Worm (Caenorhabditis elegans) whole organism, L2 larva: ENCODE data around the gene ccd-5.

ENCODE experiments used
- F13H6.1 ChIP-seq: sonication (generic microtip); optimal IDR thresholded peaks from 2 replicates; lab custom pipeline; 2016; ENCODE audit warnings: missing genetic modification characterization, missing compliant biosample characterization
- R02D3.7 ChIP-seq: fragments of 150-350 bp; optimal IDR thresholded peaks from 2 replicates; lab custom pipeline; 2014; ENCODE audit warnings: missing biosample characterization, missing genetic modification characterization
- Y55F3AM.14 ChIP-seq: fragments of 200-800 bp; sonication (Bioruptor generic); optimal IDR thresholded peaks from 2 replicates; lab custom pipeline; 2018; ENCODE audit warnings: mild to moderate bottlenecking, missing genetic modification characterization, missing compliant biosample characterization
- alr-1 ChIP-seq: fragments of 150-350 bp; optimal IDR thresholded peaks from 2 replicates; lab custom pipeline; 2014; ENCODE audit warnings: missing biosample characterization, missing genetic modification characterization
- aly-2 ChIP-seq: fragments of 150-350 bp; optimal IDR thresholded peaks from 2 replicates; lab custom pipeline; 2014; ENCODE audit warnings: missing biosample characterization, missing genetic modification characterization
- ama-1 ChIP-seq: fragments of 150-350 bp; optimal IDR thresholded peaks from 2 replicates; lab custom pipeline; 2018; ENCODE audit warnings: inconsistent platforms
- ceh-82 ChIP-seq: fragments of 150-350 bp; optimal IDR thresholded peaks from 2 replicates; lab custom pipeline; 2014; ENCODE audit warnings: missing biosample characterization, missing genetic modification characterization
- crh-2 ChIP-seq: sonication (generic microtip); optimal IDR thresholded peaks from 2 replicates; lab custom pipeline; 2017; ENCODE audit warnings: missing biosample characterization, missing genetic modification characterization
- egl-27 ChIP-seq: sonication (generic microtip); optimal IDR thresholded peaks from 3 replicates; lab custom pipeline; 2017; ENCODE audit warnings: missing biosample characterization, missing genetic modification reagents, missing genetic modification characterization
- elt-1 ChIP-seq: fragments of 150-350 bp; optimal IDR thresholded peaks from 2 replicates; lab custom pipeline; 2014; ENCODE audit warnings: missing biosample characterization, missing genetic modification characterization
- elt-3 ChIP-seq: sonication (generic microtip); optimal IDR thresholded peaks from 2 replicates; lab custom pipeline; 2017; ENCODE audit warnings: missing biosample characterization, missing genetic modification characterization
- fos-1 ChIP-seq: fragments of 150-350 bp; optimal IDR thresholded peaks from 2 replicates; lab custom pipeline; 2014; ENCODE audit warnings: missing biosample characterization, missing genetic modification characterization
- gmeb-1 ChIP-seq: fragments of 150-350 bp; optimal IDR thresholded peaks from 2 replicates; lab custom pipeline; 2014; ENCODE audit warnings: missing biosample characterization, missing genetic modification characterization
- lin-13 ChIP-seq: fragments of 150-350 bp; optimal IDR thresholded peaks from 2 replicates; lab custom pipeline; 2014; ENCODE audit warnings: missing biosample characterization, missing genetic modification reagents, missing genetic modification characterization
- lin-39 ChIP-seq: fragments of 150-350 bp; optimal IDR thresholded peaks from 2 replicates; lab custom pipeline; 2014; ENCODE audit warnings: missing biosample characterization, missing genetic modification reagents, missing genetic modification characterization
- lsy-2 ChIP-seq, 2 experiments: fragments of 150-350 bp in 1 of 2; sonication (generic microtip) in 1 of 2; optimal IDR thresholded peaks; 2 replicates each; lab custom pipeline; 2014 to 2017; ENCODE audit warnings: missing biosample characterization in 2 of 2, missing genetic modification characterization in 2 of 2
- mbf-1 ChIP-seq: sonication (generic microtip); optimal IDR thresholded peaks from 2 replicates; lab custom pipeline; 2017; ENCODE audit warnings: missing biosample characterization, missing genetic modification characterization
- mdl-1 ChIP-seq, 2 experiments: fragments of 150-350 bp in 1 of 2; sonication (generic microtip) in 1 of 2; optimal IDR thresholded peaks; 2 replicates each; lab custom pipeline; 2017; ENCODE audit warnings: missing biosample characterization in 2 of 2, missing genetic modification characterization in 2 of 2
- nhr-129 ChIP-seq: fragments of 150-350 bp; optimal IDR thresholded peaks from 2 replicates; lab custom pipeline; 2014; ENCODE audit warnings: missing biosample characterization, missing genetic modification characterization
- nhr-21 ChIP-seq: fragments of 150-350 bp; optimal IDR thresholded peaks from 2 replicates; lab custom pipeline; 2014; ENCODE audit warnings: missing biosample characterization, missing genetic modification characterization
- nhr-23 ChIP-seq: fragments of 150-350 bp; optimal IDR thresholded peaks from 2 replicates; lab custom pipeline; 2014; ENCODE audit warnings: missing biosample characterization, missing genetic modification reagents, missing genetic modification characterization
- nhr-25 ChIP-seq: fragments of 150-350 bp; sonication (generic microtip); optimal IDR thresholded peaks from 3 replicates; lab custom pipeline; 2014; ENCODE audit warnings: missing biosample characterization, missing genetic modification characterization
- nhr-6 ChIP-seq: fragments of 150-350 bp; optimal IDR thresholded peaks from 2 replicates; lab custom pipeline; 2014; ENCODE audit warnings: missing biosample characterization, missing genetic modification characterization
- sem-4 ChIP-seq: fragments of 150-350 bp; optimal IDR thresholded peaks from 2 replicates; lab custom pipeline; 2014; ENCODE audit warnings: missing biosample characterization, missing genetic modification reagents, missing genetic modification characterization
- skn-1 ChIP-seq: sonication (generic microtip); optimal IDR thresholded peaks from 2 replicates; lab custom pipeline; 2017; ENCODE audit warnings: missing biosample characterization, missing genetic modification characterization
- sma-9 ChIP-seq, 2 experiments: fragments of 150-350 bp in 1 of 2; sonication (generic microtip) in 1 of 2; optimal IDR thresholded peaks; 2 replicates each; lab custom pipeline; 2014 to 2016; ENCODE audit warnings: missing genetic modification characterization in 2 of 2, mild to moderate bottlenecking in 1 of 2, missing biosample characterization in 1 of 2, missing compliant biosample characterization in 1 of 2, missing genetic modification reagents in 1 of 2, moderate library complexity in 1 of 2
- unc-55 ChIP-seq: fragments of 150-350 bp; sonication (generic microtip); optimal IDR thresholded peaks from 3 replicates; lab custom pipeline; 2014; ENCODE audit warnings: missing biosample characterization, missing genetic modification reagents, missing genetic modification characterization
- unc-62 ChIP-seq: fragments of 150-350 bp; optimal IDR thresholded peaks from 2 replicates; lab custom pipeline; 2014; ENCODE audit warnings: missing biosample characterization, missing genetic modification reagents, missing genetic modification characterization
- zag-1 ChIP-seq: fragments of 150-350 bp; optimal IDR thresholded peaks from 2 replicates; lab custom pipeline; 2014; ENCODE audit warnings: missing biosample characterization, missing genetic modification characterization
- ztf-11 ChIP-seq: sonication (generic microtip); optimal IDR thresholded peaks from 2 replicates; lab custom pipeline; 2017; ENCODE audit warnings: missing biosample characterization, missing genetic modification characterization

The ccd-5 gene

DNA sequence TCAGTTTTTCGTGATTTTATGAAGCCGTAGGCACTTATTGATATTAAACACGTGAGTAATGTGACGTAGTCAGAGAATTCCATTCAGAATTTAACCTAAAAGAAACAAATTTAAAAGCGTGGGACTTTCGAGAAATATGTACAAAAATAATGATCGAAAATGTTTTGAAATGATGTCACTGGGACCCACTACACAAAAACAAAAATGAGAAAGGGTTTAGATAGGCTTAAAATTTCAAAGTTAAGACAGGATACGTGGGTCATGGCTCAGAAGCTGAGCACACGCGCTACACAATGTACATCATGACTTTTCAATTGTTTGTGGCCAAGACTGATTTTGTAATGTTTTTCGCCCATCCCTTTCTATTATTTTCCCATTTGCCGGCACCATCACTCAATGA is 23.6 kb downstream of the ccd-5 start, which contains the start of gene smvt-1:
Gene smvt-1, minus strand, starts transcription at position 101 of the 400 bp plus-strand sequence.
- TF ChIP-seq nhr-129 (tag; lab: Kevin White, UChicago) (no peak), unc-55 (GFP tag; lab: Kevin White, UChicago) (peak; percentile 11), aly-2 (tag; lab: Kevin White, UChicago) (no peak)

ce11 chrX:2544645-2545044 is 27.8 kb downstream of the ccd-5 start:
- TF ChIP-seq fos-1 (tag; lab: Kevin White, UChicago) = peak; percentile 66
- peak; percentile 79 for TF ChIP-seq crh-2 (tag; lab: Kevin White, UChicago)
- no peak for TF ChIP-seq unc-62 (GFP tag; lab: Kevin White, UChicago)
- peak; percentile 5 for TF ChIP-seq sma-9 (GFP tag; optimal IDR thresholded peaks at IDR 0.05; lab: Kevin White, UChicago)
- no peak for TF ChIP-seq sma-9 (tag; optimal IDR thresholded peaks at IDR 0.05; lab: Kevin White, UChicago)

ce11 chrX:2543353-2543752 is 29.1 kb downstream of the ccd-5 start:
- TF ChIP-seq ztf-11 (tag; lab: Kevin White, UChicago) = no peak
- no peak for TF ChIP-seq lsy-2 (tag; optimal IDR thresholded peaks at IDR 0.05; lab: Kevin White, UChicago)
- TF ChIP-seq unc-55 (GFP tag; lab: Kevin White, UChicago) = no peak
- peak; percentile 28 for TF ChIP-seq fos-1 (tag; lab: Kevin White, UChicago)
- no peak for TF ChIP-seq ama-1 (lab: Kevin White, UChicago)

DNA sequence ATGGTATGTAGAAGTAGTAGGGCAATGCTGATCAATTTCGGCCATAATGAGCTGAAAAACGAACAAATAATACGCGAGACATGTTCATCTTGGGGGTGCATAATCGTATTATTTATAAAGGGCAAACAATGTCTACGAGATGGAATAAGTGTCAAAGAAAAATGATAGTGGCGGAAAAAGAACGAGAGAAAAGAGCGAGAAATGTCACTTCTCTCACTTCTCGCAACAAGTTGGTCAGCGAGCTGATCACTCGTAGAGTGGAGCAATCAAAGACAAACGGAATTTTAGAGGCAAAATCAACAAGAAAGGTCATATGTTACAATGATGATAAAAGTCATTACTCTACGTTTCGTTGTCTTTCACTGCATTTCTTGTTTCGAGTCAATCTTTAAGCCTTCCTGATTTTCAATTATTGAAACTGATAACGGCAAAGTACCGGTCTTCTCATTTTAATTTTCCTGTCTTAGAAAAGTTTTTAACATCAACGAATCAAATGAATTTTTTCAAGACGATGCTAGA is 31.4 kb downstream of the ccd-5 start, which contains the start of gene F52H2.3:
Gene F52H2.3, minus strand, starts transcription at position 51 of the 519 bp plus-strand sequence.
- TF ChIP-seq nhr-25 (tag; lab: Kevin White, UChicago) (no peak), lin-39 (tag; lab: Kevin White, UChicago) (no peak), crh-2 (tag; lab: Kevin White, UChicago) (peak; percentile 47), sem-4 (tag; lab: Kevin White, UChicago) (no peak), ceh-82 (no peak), gmeb-1 (tag; lab: Kevin White, UChicago) (peak; percentile 21), lin-13 (GFP tag; lab: Kevin White, UChicago) (no peak), sma-9 (GFP tag; optimal IDR thresholded peaks at IDR 0.05; lab: Kevin White, UChicago) (peak; percentile 2), sma-9 (tag; optimal IDR thresholded peaks at IDR 0.05; lab: Kevin White, UChicago) (no peak), F13H6.1 (tag; lab: Kevin White, UChicago) (peak; percentile 28), nhr-23 (tag; lab: Kevin White, UChicago) (no peak), egl-27 (no peak), fos-1 (tag; lab: Kevin White, UChicago) (peak; percentile 70)

DNA sequence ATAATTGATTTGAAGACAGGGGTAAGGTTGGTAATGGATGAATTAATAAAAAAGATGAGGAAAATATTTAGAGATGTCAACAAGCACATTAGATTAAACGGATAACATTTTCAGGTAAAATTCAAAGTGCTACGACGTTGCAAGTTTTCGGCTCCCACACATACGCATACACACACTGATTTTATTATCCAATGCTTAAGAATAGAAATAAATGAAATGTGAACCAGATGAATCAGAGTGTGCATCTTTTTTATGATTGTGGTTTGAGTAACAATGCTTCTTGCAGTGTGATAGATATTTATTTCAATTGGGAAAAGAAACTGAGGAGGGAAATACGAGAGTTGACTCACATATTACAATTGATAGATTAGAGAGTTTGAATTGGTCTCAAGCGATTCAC is 33.7 kb downstream of the ccd-5 start:
- TF ChIP-seq ceh-82 (no peak), unc-62 (GFP tag; lab: Kevin White, UChicago) (no peak), mbf-1 (tag; lab: Kevin White, UChicago) (no peak), skn-1 (tag; lab: Kevin White, UChicago) (no peak), nhr-21 (no peak), R02D3.7 (tag; lab: Kevin White, UChicago) (no peak), nhr-6 (tag; lab: Kevin White, UChicago) (no peak), nhr-23 (tag; lab: Kevin White, UChicago) (no peak), alr-1 (tag; lab: Kevin White, UChicago) (no peak), mdl-1 (tag; optimal IDR thresholded peaks at IDR 0.05; lab: Kevin White, UChicago) (no peak), Y55F3AM.14 (no peak), lin-13 (GFP tag; lab: Kevin White, UChicago) (no peak), lsy-2 (tag; optimal IDR thresholded peaks at IDR 0.05; lab: Kevin White, UChicago) (no peak), sem-4 (tag; lab: Kevin White, UChicago) (no peak), gmeb-1 (tag; lab: Kevin White, UChicago) (no peak), elt-3 (tag; lab: Kevin White, UChicago) (no peak), zag-1 (tag; lab: Kevin White, UChicago) (no peak), elt-1 (tag; lab: Kevin White, UChicago) (no peak), crh-2 (tag; lab: Kevin White, UChicago) (no peak), aly-2 (tag; lab: Kevin White, UChicago) (no peak)
